Worm (Caenorhabditis elegans) whole organism, early embryonic: ENCODE data around the gene C06B8.2.

ENCODE experiments used
- B0310.2 ChIP-seq: sonication (generic microtip); optimal IDR thresholded peaks from 2 replicates; lab custom pipeline; 2016; ENCODE audit warnings: mild to moderate bottlenecking, missing genetic modification characterization, missing compliant biosample characterization
- aly-1 ChIP-seq: sonication (generic microtip); optimal IDR thresholded peaks from 2 replicates; lab custom pipeline; 2016; ENCODE audit warnings: missing genetic modification characterization, missing compliant biosample characterization
- ama-1 ChIP-seq: fragments of 150-350 bp; optimal IDR thresholded peaks from 2 replicates; lab custom pipeline; 2014
- flt-1 ChIP-seq: fragments of 200-800 bp; sonication (Bioruptor generic); IDR thresholded peaks from 2 replicates; pipeline ENCODE4 v1.3.6; 2022; ENCODE audit warnings: missing genetic modification characterization, missing compliant biosample characterization
- scrt-1 ChIP-seq: fragments of 200-800 bp; sonication (Bioruptor generic); IDR thresholded peaks from 2 replicates; pipeline ENCODE4 v1.3.6; 2022; ENCODE audit warnings: missing genetic modification characterization, missing compliant biosample characterization

- TF ChIP-seq scrt-1 (no peak), flt-1 (GFP tag; lab: Robert Waterston, UW) (no peak), ama-1 (lab: Kevin White, UChicago) (no peak), aly-1 (tag; lab: Kevin White, UChicago) (no peak), B0310.2 (tag; lab: Kevin White, UChicago) (no peak)
Observed at ce11 chrV:15448408-15448807, 30.1 kb downstream of the C06B8.2 start, which contains the start of gene T26H5.4.
